ENCODE assay signal across 2 fruit fly cellular contexts in the genomic region with DNA sequence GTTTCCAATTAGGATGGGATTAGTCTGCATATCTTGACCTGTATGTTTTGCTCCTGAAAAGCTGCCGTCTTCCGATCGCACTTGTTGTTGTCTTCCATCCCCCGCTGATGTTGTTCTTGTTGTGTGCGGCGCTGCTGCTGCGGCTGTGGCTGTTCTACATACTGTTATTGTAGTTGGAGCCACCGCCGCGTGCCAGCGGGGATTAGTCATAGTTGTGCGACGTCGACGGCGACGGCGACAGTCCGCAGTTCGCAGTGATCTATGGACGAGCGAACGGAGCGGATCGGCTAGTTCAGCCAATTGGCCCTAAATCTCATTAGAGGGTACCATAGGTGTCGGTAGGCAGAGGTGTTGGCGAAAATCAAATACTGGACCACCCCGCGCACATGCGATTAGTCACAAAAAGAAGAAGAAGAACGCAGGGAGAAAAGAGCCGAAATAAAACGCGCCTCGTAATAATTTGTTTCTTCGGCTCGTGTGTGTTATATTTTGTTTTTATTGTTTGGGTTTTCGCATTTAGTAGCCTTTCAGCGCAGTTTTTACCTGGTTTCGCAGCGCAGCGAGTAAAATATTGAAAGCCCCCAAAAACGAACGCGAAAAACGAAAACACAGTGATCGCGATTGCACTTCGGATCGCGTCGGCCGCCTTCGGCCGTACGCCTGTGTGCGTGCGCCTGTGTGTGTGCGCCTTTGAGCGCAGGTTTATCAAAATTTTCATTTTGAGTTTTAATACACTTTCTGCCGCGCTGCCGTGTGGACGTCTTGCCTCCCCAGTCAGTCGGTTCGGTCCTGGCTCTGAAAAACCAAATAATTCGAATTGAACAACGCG.
TF ChIP-seq lines count a peak whose summit lies in the region.

A gene (plus strand): TSS at position 729 of the 829 bp plus-strand sequence.

TF ChIP-seq in whole organism, embryonic, 481 proteins besides CTCF, POLR2A, EP300 and RAD21 (continued from another document and continues in another):
- TF ChIP-seq CG17385 (GFP tag; optimal IDR thresholded peaks at IDR 0.05; lab: Kevin White, UChicago) (peak; percentile 59), h (optimal IDR thresholded peaks at IDR 0.05; lab: Kevin White, UChicago) (no peak), CG2199 (GFP tag; IDR thresholded peaks at IDR 0.05; lab: Robert Waterston, UW) (peak; percentile 39; the same call in 1 of the 3 replicates), seq (GFP tag; IDR thresholded peaks at IDR 0.05; lab: Robert Waterston, UW) (no peak), Blimp-1 (GFP tag; optimal IDR thresholded peaks at IDR 0.05; lab: Kevin White, UChicago) (no peak), scrt (GFP tag; optimal IDR thresholded peaks at IDR 0.05; lab: Kevin White, UChicago) (no peak), CG10366 (GFP tag; IDR thresholded peaks at IDR 0.05; lab: Robert Waterston, UW) (no peak), vvl (GFP tag; IDR thresholded peaks at IDR 0.05; lab: Robert Waterston, UW) (no peak), CG2120 (GFP tag; optimal IDR thresholded peaks at IDR 0.05; lab: Kevin White, UChicago) (no peak), ash1 (GFP tag; optimal IDR thresholded peaks at IDR 0.05; lab: Kevin White, UChicago) (no peak), zen (tag; optimal IDR thresholded peaks at IDR 0.05; lab: Kevin White, UChicago) (peak; percentile 25), CG6175 (GFP tag; IDR thresholded peaks at IDR 0.05; lab: Robert Waterston, UW) (no peak), vnd (GFP tag; IDR thresholded peaks at IDR 0.05; lab: Robert Waterston, UW; ENCODE audit: partially characterized antibody) (0 out of 3 replicates have a peak, but pooled peaks have one; percentile 6), slbo (GFP tag; IDR thresholded peaks at IDR 0.05; lab: Robert Waterston, UW) (peak; percentile 25; the same call in 1 of the 2 replicates), HLHmδ (GFP tag; optimal IDR thresholded peaks at IDR 0.05; lab: Kevin White, UChicago) (no peak), CG18476 (GFP tag; optimal IDR thresholded peaks at IDR 0.05; lab: Kevin White, UChicago) (no peak), Neu2 (GFP tag; optimal IDR thresholded peaks at IDR 0.05; lab: Kevin White, UChicago; ENCODE audit: borderline replicate concordance) (no peak), Med (GFP tag; lab: Kevin White, UChicago) (peak; percentile 38), CG1792 (GFP tag; optimal IDR thresholded peaks at IDR 0.05; lab: Kevin White, UChicago) (no peak), Opbp (GFP tag; IDR thresholded peaks at IDR 0.05; lab: Robert Waterston, UW; ENCODE audit: partially characterized antibody) (no peak), CG4328 (GFP tag; optimal IDR thresholded peaks at IDR 0.05; lab: Kevin White, UChicago) (no peak), D (optimal IDR thresholded peaks at IDR 0.05; lab: Kevin White, UChicago) (no peak), D (GFP tag; optimal IDR thresholded peaks at IDR 0.05; lab: Kevin White, UChicago) (no peak), Ptx1 (GFP tag; IDR thresholded peaks at IDR 0.05; lab: Robert Waterston, UW) (no peak), CG3281 (GFP tag; optimal IDR thresholded peaks at IDR 0.05; lab: Kevin White, UChicago) (no peak), CG34224 (GFP tag; IDR thresholded peaks at IDR 0.05; lab: Robert Waterston, UW; ENCODE audit: partially characterized antibody) (0 out of 3 replicates have a peak, but pooled peaks have one; percentile 25), gfzf (GFP tag; optimal IDR thresholded peaks at IDR 0.05; lab: Kevin White, UChicago) (no peak), CG4617 (GFP tag; optimal IDR thresholded peaks at IDR 0.05; lab: Kevin White, UChicago; ENCODE audit: borderline replicate concordance) (no peak), CG12104 (GFP tag; optimal IDR thresholded peaks at IDR 0.05; lab: Kevin White, UChicago) (no peak), CG6854 (GFP tag; optimal IDR thresholded peaks at IDR 0.05; lab: Kevin White, UChicago) (no peak), GATAe (GFP tag; conservative IDR thresholded peaks at IDR 0.05; lab: Robert Waterston, UW) (no peak), CG12769 (tag; optimal IDR thresholded peaks at IDR 0.05; lab: Kevin White, UChicago) (no peak), z (GFP tag; IDR thresholded peaks at IDR 0.05; lab: Robert Waterston, UW) (peak; percentile 56; the same call in 1 of the 3 replicates), cato (GFP tag; optimal IDR thresholded peaks at IDR 0.05; lab: Kevin White, UChicago; ENCODE audit: borderline replicate concordance) (no peak), Sox102F (GFP tag; optimal IDR thresholded peaks at IDR 0.05; lab: Kevin White, UChicago) (no peak), Bgb (GFP tag; IDR thresholded peaks at IDR 0.05; lab: Robert Waterston, UW; ENCODE audit: partially characterized antibody) (peak; percentile 33; the same call in 1 of the 2 replicates), MBD-R2 (GFP tag; IDR thresholded peaks at IDR 0.05; lab: Robert Waterston, UW) (no peak), ato (GFP tag; IDR thresholded peaks at IDR 0.05; lab: Robert Waterston, UW; ENCODE audit: partially characterized antibody) (no peak), CG3726 (GFP tag; IDR thresholded peaks at IDR 0.05; lab: Robert Waterston, UW) (no peak), CG4360 (GFP tag; IDR thresholded peaks at IDR 0.05; lab: Robert Waterston, UW) (peak; percentile 17; the same call in 1 of the 2 replicates), vfl (GFP tag; optimal IDR thresholded peaks at IDR 0.05; lab: Kevin White, UChicago) (no peak), CG32772 (GFP tag; IDR thresholded peaks at IDR 0.05; lab: Robert Waterston, UW) (no peak), Ada2b (GFP tag; IDR thresholded peaks at IDR 0.05; lab: Robert Waterston, UW) (no peak), H15 (GFP tag; IDR thresholded peaks at IDR 0.05; lab: Robert Waterston, UW) (no peak), Dek (tag; optimal IDR thresholded peaks at IDR 0.05; lab: Kevin White, UChicago) (no peak), kay (GFP tag; optimal IDR thresholded peaks at IDR 0.05; lab: Kevin White, UChicago) (peak; percentile 69), twi (tag; optimal IDR thresholded peaks at IDR 0.05; lab: Kevin White, UChicago) (no peak), Deaf1 (tag; optimal IDR thresholded peaks at IDR 0.05; lab: Kevin White, UChicago) (peak; percentile 96), D19A (tag; optimal IDR thresholded peaks at IDR 0.05; lab: Kevin White, UChicago) (peak; percentile 29), CG4707 (GFP tag; optimal IDR thresholded peaks at IDR 0.05; lab: Kevin White, UChicago) (no peak), row (GFP tag; IDR thresholded peaks at IDR 0.05; lab: Robert Waterston, UW) (peak; percentile 26; the same call in 1 of the 3 replicates), gem (tag; optimal IDR thresholded peaks at IDR 0.05; lab: Kevin White, UChicago) (no peak), bsh (GFP tag; optimal IDR thresholded peaks at IDR 0.05; lab: Kevin White, UChicago) (no peak), Side (GFP tag; optimal IDR thresholded peaks at IDR 0.05; lab: Kevin White, UChicago) (no peak), sc (optimal IDR thresholded peaks at IDR 0.05; lab: Kevin White, UChicago) (no peak), sc (GFP tag; optimal IDR thresholded peaks at IDR 0.05; lab: Kevin White, UChicago) (no peak), ERR (GFP tag; optimal IDR thresholded peaks at IDR 0.05; lab: Kevin White, UChicago) (no peak), CG31365 (tag; optimal IDR thresholded peaks at IDR 0.05; lab: Kevin White, UChicago) (no peak), CG3838 (GFP tag; optimal IDR thresholded peaks at IDR 0.05; lab: Kevin White, UChicago) (no peak), CG6791 (GFP tag; IDR thresholded peaks at IDR 0.05; lab: Robert Waterston, UW; ENCODE audit: partially characterized antibody) (no peak; the same call in 2 of the 3 replicates)

TF ChIP-seq in whole organism, prepupa, 60 proteins besides CTCF, POLR2A, EP300 and RAD21 (continued from another document):
- TF ChIP-seq eg (GFP tag; IDR thresholded peaks at IDR 0.05; lab: Robert Waterston, UW), result peak; percentile 33; the same call in 2 of the 3 replicates
- TF ChIP-seq Eip78C (GFP tag; lab: Kevin White, UChicago), result peak; percentile 54
- no peak for TF ChIP-seq CG11294 (GFP tag; IDR thresholded peaks at IDR 0.05; lab: Robert Waterston, UW)
- TF ChIP-seq Met (GFP tag; optimal IDR thresholded peaks at IDR 0.05; lab: Kevin White, UChicago), result peak; percentile 26
